Fruit fly (Drosophila melanogaster): ENCODE results near the gene Jhbp16.

- no peak for TF ChIP-seq CG8478 (optimal IDR thresholded peaks at IDR 0.05)
- TF ChIP-seq CTCF (optimal IDR thresholded peaks at IDR 0.05) = no peak
Measured at dm6 chr3R:21630226-21630857, 33.8 kb upstream of the Jhbp16 start.

All from S2 (cell line).